Worm (Caenorhabditis elegans): ENCODE measurements around the gene rml-1.

DNA sequence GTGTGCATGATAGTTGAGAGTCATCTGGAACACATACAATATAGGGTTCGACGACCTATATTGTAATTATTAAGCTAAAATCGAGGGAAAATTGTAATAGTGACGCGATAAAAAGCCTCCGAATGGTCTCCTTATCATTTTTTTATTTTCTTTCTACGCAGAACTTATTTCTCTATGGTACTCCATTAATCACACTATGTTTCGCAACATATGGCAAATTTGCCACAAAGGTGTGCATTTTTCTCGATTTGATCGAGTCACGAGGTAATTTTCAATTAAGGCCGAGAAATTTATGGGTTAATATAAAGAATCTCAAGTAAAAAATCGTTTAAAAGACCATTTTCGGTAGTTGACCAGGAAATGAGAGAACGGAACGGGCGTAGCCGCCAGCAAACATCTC lies 5.8 kb downstream of the rml-1 start, which contains the start of gene dbn-1:
- no peak for TF ChIP-seq fos-1 (tag; optimal IDR thresholded peaks at IDR 0.05)
- no peak for TF ChIP-seq blmp-1 (tag; optimal IDR thresholded peaks at IDR 0.05)
- no peak for TF ChIP-seq unc-86 (tag; optimal IDR thresholded peaks at IDR 0.05)
- no peak for TF ChIP-seq lin-15B (tag; optimal IDR thresholded peaks at IDR 0.05)
- no peak for TF ChIP-seq nhr-11 (tag; optimal IDR thresholded peaks at IDR 0.05)
- no peak for TF ChIP-seq ztf-11 (tag; optimal IDR thresholded peaks at IDR 0.05)
- TF ChIP-seq lin-35 (GFP tag; optimal IDR thresholded peaks at IDR 0.05), result no peak
